Worm (Caenorhabditis elegans): Measurements from ENCODE around the gene hnd-1.

The hnd-1 gene

ce11 chrX:11666545-11667177 is 17.7 kb upstream of the hnd-1 start, which contains the start of gene noca-2 (continued):
- no peak for TF ChIP-seq aly-2 (tag; optimal IDR thresholded peaks at IDR 0.05)
- TF ChIP-seq snpc-4 (tag; optimal IDR thresholded peaks at IDR 0.05): no peak
- no peak for TF ChIP-seq peb-1 (tag; optimal IDR thresholded peaks at IDR 0.05)
- TF ChIP-seq sma-3 (GFP tag; optimal IDR thresholded peaks at IDR 0.05): no peak
- TF ChIP-seq nhr-25 (tag; optimal IDR thresholded peaks at IDR 0.05): no peak
- no peak for TF ChIP-seq ztf-4 (tag; optimal IDR thresholded peaks at IDR 0.05)
- peak in 1 of 2 experiments; percentile 44 for TF ChIP-seq lsy-2 (tag; optimal IDR thresholded peaks at IDR 0.05)
- no peak for TF ChIP-seq nhr-77 (tag; optimal IDR thresholded peaks at IDR 0.05)
- TF ChIP-seq egl-27 (tag; optimal IDR thresholded peaks at IDR 0.05): peak; percentile 36
- TF ChIP-seq R02D3.7 (tag; optimal IDR thresholded peaks at IDR 0.05): no peak
- no peak for TF ChIP-seq gmeb-1 (tag; optimal IDR thresholded peaks at IDR 0.05)
- TF ChIP-seq nhr-10 (tag; optimal IDR thresholded peaks at IDR 0.05): no peak
- TF ChIP-seq elt-3 (tag; optimal IDR thresholded peaks at IDR 0.05): no peak
- TF ChIP-seq nhr-6 (tag; optimal IDR thresholded peaks at IDR 0.05): no peak
- TF ChIP-seq nhr-21 (tag; optimal IDR thresholded peaks at IDR 0.05): no peak

ce11 chrX:11673063-11673759 is 11.2 kb upstream of the hnd-1 start:
- no peak for TF ChIP-seq unc-55 (GFP tag; optimal IDR thresholded peaks at IDR 0.05)
- no peak for TF ChIP-seq fos-1 (tag; optimal IDR thresholded peaks at IDR 0.05)
- TF ChIP-seq F13H6.1 (tag; optimal IDR thresholded peaks at IDR 0.05): no peak
- TF ChIP-seq nhr-11 (tag; optimal IDR thresholded peaks at IDR 0.05): no peak
- peak; percentile 7 for TF ChIP-seq mab-5 (tag; optimal IDR thresholded peaks at IDR 0.05)
- no peak for TF ChIP-seq nhr-237 (tag; optimal IDR thresholded peaks at IDR 0.05)
- TF ChIP-seq ztf-1 (GFP tag; conservative IDR thresholded peaks at IDR 0.05): no peak
- TF ChIP-seq nhr-6 (tag; optimal IDR thresholded peaks at IDR 0.05): no peak

ce11 chrX:11675573-11675972 is 8.8 kb upstream of the hnd-1 start:
- TF ChIP-seq gmeb-1 (tag; optimal IDR thresholded peaks at IDR 0.05) (no peak), ZK546.5 (tag; optimal IDR thresholded peaks at IDR 0.05) (no peak), ama-1 (optimal IDR thresholded peaks at IDR 0.05) (no peak), alr-1 (tag; optimal IDR thresholded peaks at IDR 0.05) (no peak), dmd-4 (tag; optimal IDR thresholded peaks at IDR 0.05) (no peak)

- TF ChIP-seq lin-13 (GFP tag; optimal IDR thresholded peaks at IDR 0.05): no peak
- TF ChIP-seq nhr-12 (tag; optimal IDR thresholded peaks at IDR 0.05): no peak
- TF ChIP-seq nhr-11 (tag; optimal IDR thresholded peaks at IDR 0.05): no peak
- TF ChIP-seq ztf-11 (tag; optimal IDR thresholded peaks at IDR 0.05): no peak
- no peak for TF ChIP-seq F13H6.1 (tag; optimal IDR thresholded peaks at IDR 0.05)
- no peak for TF ChIP-seq nhr-21 (tag; optimal IDR thresholded peaks at IDR 0.05)
Measured at ce11 chrX:11679211-11679977, 5.0 kb upstream of the hnd-1 start.

- no peak for TF ChIP-seq skn-1 (tag; optimal IDR thresholded peaks at IDR 0.05)
- peak; percentile 24 for TF ChIP-seq sma-9 (GFP tag; optimal IDR thresholded peaks at IDR 0.05)
- no peak for TF ChIP-seq sma-9 (tag; optimal IDR thresholded peaks at IDR 0.05)
- no peak for TF ChIP-seq nhr-237 (tag; optimal IDR thresholded peaks at IDR 0.05)
- peak; percentile 6 for TF ChIP-seq F13H6.1 (tag; optimal IDR thresholded peaks at IDR 0.05)
- no peak for TF ChIP-seq unc-39 (tag; optimal IDR thresholded peaks at IDR 0.05)
- TF ChIP-seq aly-2 (tag; optimal IDR thresholded peaks at IDR 0.05): no peak
- TF ChIP-seq crh-2 (tag; optimal IDR thresholded peaks at IDR 0.05): peak; percentile 11
- peak; percentile 83 for TF ChIP-seq fos-1 (tag; optimal IDR thresholded peaks at IDR 0.05)
Measured at ce11 chrX:11680851-11681250, 3.5 kb upstream of the hnd-1 start, which contains the start of gene T04F8.7. TSS of gene T04F8.7 (minus strand) at chrX:11680980.
